Fruit fly (Drosophila melanogaster): Measurements from ENCODE around the gene CG42553.

Gene CG42553

dm6 chr3L:884239-884638, 50.3 kb downstream of the CG42553 start:
- no peak for TF ChIP-seq CTCF (optimal IDR thresholded peaks at IDR 0.05)
- TF ChIP-seq CG8478 (optimal IDR thresholded peaks at IDR 0.05), result no peak

dm6 chr3L:885006-885405, 51.1 kb downstream of the CG42553 start:
- TF ChIP-seq CTCF (optimal IDR thresholded peaks at IDR 0.05), result no peak
- no peak for TF ChIP-seq CG8478 (optimal IDR thresholded peaks at IDR 0.05)
